Worm (Caenorhabditis elegans) whole organism, early embryonic: ENCODE measurements around the gene lin-40.

Experiments used
- aly-1 ChIP-seq: sonication (generic microtip); optimal IDR thresholded peaks from 2 replicates; lab custom pipeline; 2016; ENCODE audit warnings: missing genetic modification characterization, missing compliant biosample characterization
- ama-1 ChIP-seq: fragments of 150-350 bp; optimal IDR thresholded peaks from 2 replicates; lab custom pipeline; 2014
- hmbx-1 ChIP-seq: sonication (generic microtip); optimal IDR thresholded peaks from 2 replicates; lab custom pipeline; 2016; ENCODE audit warnings: mild to moderate bottlenecking, missing genetic modification characterization, missing compliant biosample characterization
- hmg-4 ChIP-seq: fragments of 200-800 bp; sonication (Bioruptor generic); optimal IDR thresholded peaks from 2 replicates; lab custom pipeline; 2018; ENCODE audit warnings: mild to moderate bottlenecking, missing genetic modification characterization, missing compliant biosample characterization
- sea-1 ChIP-seq: fragments of 200-800 bp; sonication (Bioruptor generic); conservative IDR thresholded peaks from 2 replicates; pipeline ENCODE4 v1.3.6; 2022; ENCODE audit warnings: missing genetic modification characterization, missing compliant biosample characterization
- tra-4 ChIP-seq: sonication (generic microtip); optimal IDR thresholded peaks from 2 replicates; lab custom pipeline; 2017; ENCODE audit warnings: missing genetic modification characterization, missing compliant biosample characterization

ce11 chrV:3677212-3677611 is 27.6 kb upstream of the lin-40 start:
- TF ChIP-seq hmbx-1 (tag; lab: Kevin White, UChicago), result no peak
- TF ChIP-seq ama-1 (lab: Kevin White, UChicago), result no peak
- TF ChIP-seq tra-4 (tag; lab: Kevin White, UChicago), result no peak
- TF ChIP-seq aly-1 (tag; lab: Kevin White, UChicago), result no peak
- no peak for TF ChIP-seq sea-1 (GFP tag; lab: Robert Waterston, UW)
- TF ChIP-seq hmg-4 (GFP tag; lab: Kevin White, UChicago), result no peak
